Worm (Caenorhabditis elegans): ENCODE results near the gene Y38H8A.12.
"Not testable (repeated sequence)": the region's sequence is repeated elsewhere in the genome, so short reads cannot be mapped to it uniquely, and the experiment has no call there.

Gene Y38H8A.12

DNA sequence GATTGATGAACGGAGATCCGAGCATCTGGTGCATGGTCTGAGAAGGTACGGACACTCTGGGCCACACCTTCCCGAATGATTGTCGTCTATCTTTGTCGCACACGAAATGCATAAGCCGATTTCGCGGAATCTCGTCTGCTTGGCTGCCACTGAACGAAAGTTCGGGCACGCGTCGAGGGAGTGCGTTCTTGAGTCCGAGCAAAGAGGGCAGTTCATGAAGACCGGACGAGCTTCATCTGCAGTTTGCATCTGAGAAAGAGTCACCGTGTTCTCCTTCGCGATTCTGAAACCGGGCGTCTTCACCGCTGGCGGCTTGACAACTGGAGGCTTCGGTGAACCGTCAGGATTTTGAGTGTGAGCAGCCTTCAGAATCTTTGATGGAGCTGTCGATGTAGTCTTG lies 2.5 kb downstream of the Y38H8A.12 start:
- TF ChIP-seq hmbx-1 (tag; optimal IDR thresholded peaks at IDR 0.05) (no peak), scrt-1 (GFP tag; IDR thresholded peaks at IDR 0.05) (0 out of 2 replicates have a peak, but pooled peaks have one; percentile 5)

DNA sequence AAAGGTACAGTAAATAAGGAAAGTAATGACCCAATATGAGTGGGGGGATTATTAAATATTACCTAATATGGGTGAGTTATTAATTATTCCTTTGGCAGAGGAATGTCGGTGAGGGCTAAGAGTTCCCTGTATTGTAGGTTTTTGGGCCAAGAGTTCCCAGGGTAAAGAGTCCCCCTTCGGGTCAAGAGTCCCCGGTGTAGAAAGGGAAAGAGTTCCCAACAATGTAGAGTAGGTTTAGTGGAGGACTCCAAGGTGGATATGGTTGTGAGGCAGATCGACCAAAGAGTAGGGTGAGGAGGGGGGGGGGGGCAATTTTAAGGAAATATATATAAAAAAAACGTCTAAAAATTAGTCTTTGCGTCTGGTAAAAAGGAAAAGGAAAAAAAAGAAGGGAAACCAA lies 3.9 kb downstream of the Y38H8A.12 start:
- TF ChIP-seq hnd-1 (tag; optimal IDR thresholded peaks at IDR 0.05) (no peak), ceh-36 (tag; optimal IDR thresholded peaks at IDR 0.05) (no peak), tbx-37 (GFP tag; conservative IDR thresholded peaks at IDR 0.05) (no peak), hmbx-1 (tag; optimal IDR thresholded peaks at IDR 0.05) (no peak), scrt-1 (GFP tag; IDR thresholded peaks at IDR 0.05) (no peak)

ce11 chrIV:13455200-13455599 lies 5.6 kb downstream of the Y38H8A.12 start, which contains the start of gene Y38H8A.7:
TSS of gene Y38H8A.7 (plus strand) at chrIV:13455500.
- not testable (repeated sequence) for TF ChIP-seq ets-7 (tag; optimal IDR thresholded peaks at IDR 0.05); tbx-37 (GFP tag; conservative IDR thresholded peaks at IDR 0.05); ceh-13 (GFP tag; optimal IDR thresholded peaks at IDR 0.05)

DNA sequence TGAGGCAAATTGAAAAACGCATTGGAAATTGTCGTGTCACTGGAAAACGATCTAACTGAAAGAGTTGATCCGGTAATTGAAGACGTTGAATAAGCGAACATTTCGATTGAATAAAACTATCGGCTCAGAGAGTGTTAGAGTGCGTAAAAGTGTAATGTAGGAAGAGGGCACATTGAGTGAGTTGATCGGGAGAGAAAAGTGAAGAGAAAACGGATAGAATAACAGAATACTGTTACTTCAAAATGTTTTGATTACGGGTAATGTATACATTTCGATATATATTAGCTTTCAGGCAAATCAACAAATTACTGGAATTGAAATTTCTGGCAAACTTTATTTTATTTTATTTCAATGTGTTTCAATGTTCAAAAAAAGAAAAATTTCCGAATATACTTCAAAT lies 6.1 kb downstream of the Y38H8A.12 start, which contains the start of gene uso-1:
uso-1 (minus strand) TSS at position 101 of the 400 bp plus-strand sequence.
- no peak for TF ChIP-seq pes-1 (GFP tag; IDR thresholded peaks at IDR 0.05)
- TF ChIP-seq hmbx-1 (tag; optimal IDR thresholded peaks at IDR 0.05) = no peak

- TF ChIP-seq ama-1 (optimal IDR thresholded peaks at IDR 0.05) = no peak
- no peak for TF ChIP-seq hmbx-1 (tag; optimal IDR thresholded peaks at IDR 0.05)
- no peak for TF ChIP-seq tra-4 (tag; optimal IDR thresholded peaks at IDR 0.05)
- no peak for TF ChIP-seq F13C5.2 (tag; optimal IDR thresholded peaks at IDR 0.05)
- no peak for TF ChIP-seq tbx-11 (GFP tag; IDR thresholded peaks at IDR 0.05)
- TF ChIP-seq ceh-36 (tag; optimal IDR thresholded peaks at IDR 0.05) = no peak
- TF ChIP-seq tbx-37 (GFP tag; conservative IDR thresholded peaks at IDR 0.05) = no peak
- TF ChIP-seq sea-1 (GFP tag; conservative IDR thresholded peaks at IDR 0.05) = no peak
- no peak for TF ChIP-seq pes-1 (GFP tag; IDR thresholded peaks at IDR 0.05)
- TF ChIP-seq ets-7 (tag; optimal IDR thresholded peaks at IDR 0.05) = no peak
- TF ChIP-seq hmg-4 (GFP tag; optimal IDR thresholded peaks at IDR 0.05) = no peak
- TF ChIP-seq aly-1 (tag; optimal IDR thresholded peaks at IDR 0.05) = no peak
- no peak for TF ChIP-seq hnd-1 (tag; optimal IDR thresholded peaks at IDR 0.05)
- no peak for TF ChIP-seq flt-1 (GFP tag; IDR thresholded peaks at IDR 0.05)
- no peak for TF ChIP-seq ceh-13 (GFP tag; optimal IDR thresholded peaks at IDR 0.05)
- TF ChIP-seq B0310.2 (tag; optimal IDR thresholded peaks at IDR 0.05) = no peak
These were observed 7.3 kb downstream of the Y38H8A.12 start for ce11 chrIV:13453509-13453908.

DNA sequence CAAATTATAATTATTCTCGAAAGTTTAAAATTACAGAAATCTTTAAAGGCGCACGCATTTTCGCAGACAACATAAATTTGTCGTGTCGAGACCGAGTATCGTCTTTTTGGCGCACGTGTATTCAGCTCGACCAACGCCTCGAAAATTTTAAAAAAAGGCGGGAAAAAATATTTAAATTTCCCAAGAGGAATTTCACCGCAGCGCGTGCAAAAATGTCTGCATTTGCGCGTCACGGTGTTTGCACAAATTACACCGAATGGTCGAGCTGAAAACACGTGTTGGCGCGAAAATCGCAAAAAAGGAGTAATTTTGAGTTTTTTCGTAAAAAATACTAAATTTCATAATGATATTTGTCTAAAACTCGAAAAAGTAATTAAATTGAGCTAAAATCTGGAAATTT lies 10.0 kb downstream of the Y38H8A.12 start:
- 0 out of 2 replicates have a peak, but pooled peaks have one; percentile 11 for TF ChIP-seq pes-1 (GFP tag; IDR thresholded peaks at IDR 0.05)
- TF ChIP-seq tbx-37 (GFP tag; conservative IDR thresholded peaks at IDR 0.05) = no peak

- TF ChIP-seq hnd-1 (tag; optimal IDR thresholded peaks at IDR 0.05) (no peak), pes-1 (GFP tag; IDR thresholded peaks at IDR 0.05) (no peak), tra-4 (tag; optimal IDR thresholded peaks at IDR 0.05) (no peak), hmg-4 (GFP tag; optimal IDR thresholded peaks at IDR 0.05) (no peak), F13C5.2 (tag; optimal IDR thresholded peaks at IDR 0.05) (no peak), ceh-13 (GFP tag; optimal IDR thresholded peaks at IDR 0.05) (no peak), ceh-36 (tag; optimal IDR thresholded peaks at IDR 0.05) (no peak), sea-1 (GFP tag; conservative IDR thresholded peaks at IDR 0.05) (no peak), ama-1 (optimal IDR thresholded peaks at IDR 0.05) (no peak), B0310.2 (tag; optimal IDR thresholded peaks at IDR 0.05) (no peak), ets-7 (tag; optimal IDR thresholded peaks at IDR 0.05) (no peak), hmbx-1 (tag; optimal IDR thresholded peaks at IDR 0.05) (no peak), tbx-37 (GFP tag; conservative IDR thresholded peaks at IDR 0.05) (no peak), aly-1 (tag; optimal IDR thresholded peaks at IDR 0.05) (no peak), tbx-11 (GFP tag; IDR thresholded peaks at IDR 0.05) (no peak), flt-1 (GFP tag; IDR thresholded peaks at IDR 0.05) (no peak), scrt-1 (GFP tag; IDR thresholded peaks at IDR 0.05) (no peak)
These were observed 15.5 kb downstream of the Y38H8A.12 start, which contains the start of gene mam-3 for ce11 chrIV:13445275-13445674. TSS of gene mam-3 (minus strand) at chrIV:13445375.

ce11 chrIV:13443543-13443942 lies 17.2 kb downstream of the Y38H8A.12 start:
- 0 out of 2 replicates have a peak, but pooled peaks have one; percentile 35 for TF ChIP-seq pes-1 (GFP tag; IDR thresholded peaks at IDR 0.05)

ce11 chrIV:13433904-13434303 lies 26.9 kb downstream of the Y38H8A.12 start, which contains the start of gene K09B11.5:
TSS of gene K09B11.5 (minus strand) at chrIV:13434004.
- TF ChIP-seq sea-1 (GFP tag; conservative IDR thresholded peaks at IDR 0.05); tbx-37 (GFP tag; conservative IDR thresholded peaks at IDR 0.05); B0310.2 (tag; optimal IDR thresholded peaks at IDR 0.05): not testable (repeated sequence)

DNA sequence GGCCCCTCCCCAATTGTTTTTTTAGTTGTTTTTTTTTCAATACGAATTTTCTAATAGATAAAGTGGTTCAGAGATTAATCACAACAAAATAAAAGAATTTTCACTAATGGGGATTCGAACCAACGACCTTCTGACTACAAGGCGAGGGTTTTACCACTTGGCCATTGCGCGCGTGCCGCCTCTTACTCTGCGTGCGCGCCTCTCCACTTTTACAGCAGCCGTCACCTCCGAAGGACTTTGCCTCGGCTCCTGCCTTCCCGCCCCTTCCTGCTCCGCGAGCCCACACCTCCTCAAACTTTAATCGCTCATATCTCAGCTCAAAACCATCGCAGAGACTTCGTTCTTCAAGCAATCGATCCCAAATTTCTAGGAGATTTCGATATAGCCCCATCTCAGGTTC lies 30.6 kb downstream of the Y38H8A.12 start:
- TF ChIP-seq tbx-37 (GFP tag; conservative IDR thresholded peaks at IDR 0.05) = 0 out of 2 replicates have a peak, but pooled peaks have one; percentile 16
- TF ChIP-seq pes-1 (GFP tag; IDR thresholded peaks at IDR 0.05) = 0 out of 2 replicates have a peak, but pooled peaks have one; percentile 10

Data from whole organism, early embryonic.